Worm (Caenorhabditis elegans) whole organism, late embryonic: Measurements from ENCODE around the gene Y38A10A.7.

Source experiments
- C08G9.2 ChIP-seq: sonication (generic microtip); optimal IDR thresholded peaks from 2 replicates; lab custom pipeline; 2016; ENCODE audit warnings: mild to moderate bottlenecking, missing genetic modification characterization, moderate library complexity, missing compliant biosample characterization
- K02D7.2 ChIP-seq: sonication (generic microtip); optimal IDR thresholded peaks from 2 replicates; lab custom pipeline; 2017; ENCODE audit warnings: mild to moderate bottlenecking, missing genetic modification characterization, missing compliant biosample characterization
- K09A11.1 ChIP-seq: sonication (generic microtip); optimal IDR thresholded peaks from 2 replicates; lab custom pipeline; 2017; ENCODE audit warnings: antibody characterized with exemption, mild to moderate bottlenecking, missing genetic modification characterization, missing compliant biosample characterization; ENCODE audit not compliant: insufficient read depth
- T23F11.4 ChIP-seq: fragments of 200-800 bp; sonication (Bioruptor generic); optimal IDR thresholded peaks from 2 replicates; lab custom pipeline; 2018; ENCODE audit warnings: mild to moderate bottlenecking, missing genetic modification characterization, missing compliant biosample characterization
- Y22D7AL.16 ChIP-seq: sonication (generic microtip); optimal IDR thresholded peaks from 2 replicates; lab custom pipeline; 2016; ENCODE audit warnings: missing genetic modification characterization, missing compliant biosample characterization
- ahr-1 ChIP-seq: sonication (generic microtip); optimal IDR thresholded peaks from 2 replicates; lab custom pipeline; 2016; ENCODE audit warnings: missing genetic modification characterization, missing compliant biosample characterization
- ceh-14 ChIP-seq: sonication (generic microtip); optimal IDR thresholded peaks from 2 replicates; lab custom pipeline; 2016; ENCODE audit warnings: missing genotype, missing genetic modification characterization, missing compliant biosample characterization
- ceh-18 ChIP-seq: sonication (generic microtip); optimal IDR thresholded peaks from 2 replicates; lab custom pipeline; 2016; ENCODE audit warnings: missing genetic modification characterization, missing compliant biosample characterization
- ceh-2 ChIP-seq: sonication (generic microtip); optimal IDR thresholded peaks from 2 replicates; lab custom pipeline; 2016; ENCODE audit warnings: missing genotype, missing genetic modification characterization, missing compliant biosample characterization
- ceh-22 ChIP-seq: sonication (generic microtip); optimal IDR thresholded peaks from 2 replicates; lab custom pipeline; 2017; ENCODE audit warnings: missing biosample characterization, missing genetic modification characterization
- ceh-31 ChIP-seq: sonication (generic microtip); optimal IDR thresholded peaks from 2 replicates; lab custom pipeline; 2016; ENCODE audit warnings: missing genetic modification characterization, missing compliant biosample characterization
- ceh-34 ChIP-seq: sonication (generic microtip); optimal IDR thresholded peaks from 2 replicates; lab custom pipeline; 2016; ENCODE audit warnings: mild to moderate bottlenecking, missing genetic modification characterization, missing compliant biosample characterization
- ceh-45 ChIP-seq: fragments of 200-800 bp; sonication (Bioruptor generic); IDR thresholded peaks from 2 replicates; pipeline ENCODE4 v1.3.6; 2022; ENCODE audit warnings: missing genetic modification reagents, missing genetic modification characterization, missing compliant biosample characterization
- ceh-6 ChIP-seq: fragments of 200-800 bp; sonication (Bioruptor generic); optimal IDR thresholded peaks from 2 replicates; lab custom pipeline; 2018; ENCODE audit warnings: mild to moderate bottlenecking, missing genetic modification characterization, missing compliant biosample characterization
- dmd-4 ChIP-seq: sonication (generic microtip); optimal IDR thresholded peaks from 2 replicates; lab custom pipeline; 2016; ENCODE audit warnings: borderline replicate concordance, missing genetic modification characterization, missing compliant biosample characterization
- elt-2 ChIP-seq: sonication (generic microtip); optimal IDR thresholded peaks from 2 replicates; lab custom pipeline; 2016; ENCODE audit warnings: missing genetic modification reagents, missing genetic modification characterization, missing compliant biosample characterization
- elt-4 ChIP-seq: sonication (generic microtip); optimal IDR thresholded peaks from 2 replicates; lab custom pipeline; 2016; ENCODE audit warnings: missing genetic modification characterization, missing compliant biosample characterization
- ets-4 ChIP-seq: sonication (generic microtip); optimal IDR thresholded peaks from 2 replicates; lab custom pipeline; 2016; ENCODE audit warnings: missing genetic modification characterization, missing compliant biosample characterization
- fkh-6 ChIP-seq: sonication (generic microtip); optimal IDR thresholded peaks from 2 replicates; lab custom pipeline; 2016; ENCODE audit warnings: missing genetic modification characterization, missing compliant biosample characterization
- gmeb-2 ChIP-seq: sonication (generic microtip); optimal IDR thresholded peaks from 2 replicates; lab custom pipeline; 2016; ENCODE audit warnings: missing genetic modification characterization, inconsistent platforms, missing compliant biosample characterization
- lin-11 ChIP-seq: fragments of 200-800 bp; sonication (Bioruptor generic); optimal IDR thresholded peaks from 2 replicates; lab custom pipeline; 2018; ENCODE audit warnings: mild to moderate bottlenecking, missing genetic modification characterization, missing compliant biosample characterization
- nhr-11 ChIP-seq: fragments of 150-350 bp; optimal IDR thresholded peaks from 2 replicates; lab custom pipeline; 2014; ENCODE audit warnings: missing biosample characterization, missing genetic modification characterization
- nhr-232 ChIP-seq: sonication (generic microtip); optimal IDR thresholded peaks from 2 replicates; lab custom pipeline; 2016; ENCODE audit warnings: missing genetic modification characterization, missing compliant biosample characterization
- npax-4 ChIP-seq: sonication (generic microtip); optimal IDR thresholded peaks from 2 replicates; lab custom pipeline; 2016; ENCODE audit warnings: missing genetic modification characterization, missing compliant biosample characterization
- odd-2 ChIP-seq: sonication (generic microtip); optimal IDR thresholded peaks from 2 replicates; lab custom pipeline; 2017; ENCODE audit warnings: antibody characterized with exemption, mild to moderate bottlenecking, missing genetic modification characterization, missing compliant biosample characterization
- pax-1 ChIP-seq: fragments of 150-350 bp; optimal IDR thresholded peaks from 2 replicates; lab custom pipeline; 2014; ENCODE audit warnings: missing biosample characterization, missing genetic modification characterization
- pha-4 ChIP-seq: fragments of 150-350 bp; optimal IDR thresholded peaks from 2 replicates; lab custom pipeline; 2018; ENCODE audit warnings: missing biosample characterization, missing genetic modification reagents, missing genetic modification characterization
- pqm-1 ChIP-seq: sonication (generic microtip); optimal IDR thresholded peaks from 2 replicates; lab custom pipeline; 2016; ENCODE audit warnings: missing genetic modification characterization, missing compliant biosample characterization
- pros-1 ChIP-seq: fragments of 150-350 bp; optimal IDR thresholded peaks from 2 replicates; lab custom pipeline; 2014; ENCODE audit warnings: missing biosample characterization, missing genetic modification reagents, missing genetic modification characterization
- ref-2 ChIP-seq: sonication (generic microtip); optimal IDR thresholded peaks from 2 replicates; lab custom pipeline; 2016; ENCODE audit warnings: missing genetic modification characterization, missing compliant biosample characterization
- rnt-1 ChIP-seq: sonication (generic microtip); optimal IDR thresholded peaks from 2 replicates; lab custom pipeline; 2016; ENCODE audit warnings: missing genetic modification characterization, missing compliant biosample characterization
- sox-2 ChIP-seq: fragments of 200-800 bp; sonication (Bioruptor generic); IDR thresholded peaks from 2 replicates; pipeline ENCODE4 v1.3.6; 2022; ENCODE audit warnings: missing genetic modification reagents, missing genetic modification characterization, missing compliant biosample characterization
- sox-4 ChIP-seq: sonication (generic microtip); optimal IDR thresholded peaks from 2 replicates; lab custom pipeline; 2017; ENCODE audit warnings: mild to moderate bottlenecking, missing genetic modification characterization, inconsistent platforms, missing compliant biosample characterization
- syd-9 ChIP-seq: sonication (generic microtip); optimal IDR thresholded peaks from 2 replicates; lab custom pipeline; 2016; ENCODE audit warnings: mild to moderate bottlenecking, missing genetic modification characterization, moderate library complexity, missing compliant biosample characterization
- unc-3 ChIP-seq, 2 experiments: fragments of 200-800 bp in 1 of 2; sonication (Bioruptor generic) in 1 of 2; sonication (generic microtip) in 1 of 2; conservative IDR thresholded peaks in 1 of 2; optimal IDR thresholded peaks in 1 of 2; 2 replicates each; pipeline versions ENCODE4 v1.3.6 to Lab custom; 2016 to 2022; ENCODE audit warnings: missing compliant biosample characterization in 2 of 2, missing genetic modification characterization in 2 of 2, missing genetic modification reagents in 1 of 2
- unc-42 ChIP-seq: sonication (generic microtip); optimal IDR thresholded peaks from 2 replicates; lab custom pipeline; 2016; ENCODE audit warnings: missing genotype, missing genetic modification characterization, missing compliant biosample characterization
- unc-55 ChIP-seq: sonication (generic microtip); optimal IDR thresholded peaks from 2 replicates; lab custom pipeline; 2017; ENCODE audit warnings: missing biosample characterization, missing genetic modification reagents, missing genetic modification characterization

Gene Y38A10A.7

ce11 chrV:6110533-6110932 lies 14.5 kb downstream of the Y38A10A.7 start, which contains the start of gene F17A9.4:
Gene F17A9.4, minus strand, starts transcription at chrV:6110629.
- TF ChIP-seq pros-1 (tag; lab: Kevin White, UChicago) = no peak
- TF ChIP-seq pqm-1 (tag; lab: Kevin White, UChicago) = peak; percentile 28

DNA sequence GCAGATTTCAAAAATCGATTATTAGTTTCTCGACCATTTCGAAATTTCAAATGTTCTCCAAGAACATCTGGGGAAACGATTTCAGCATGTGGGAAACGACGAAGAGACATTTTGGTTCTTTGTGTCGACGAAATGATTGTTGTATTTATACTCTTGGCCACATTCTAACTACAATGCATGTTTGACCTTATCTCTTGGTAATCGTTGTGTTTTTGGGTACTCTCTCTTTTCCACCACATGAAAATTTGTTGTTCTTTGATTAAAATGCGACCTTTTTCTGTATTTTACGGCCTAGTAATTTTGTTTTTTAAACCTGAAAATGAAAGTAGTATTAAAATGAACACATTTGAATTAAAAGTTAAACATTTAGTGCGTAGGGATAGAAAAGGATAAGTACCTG lies 16.8 kb downstream of the Y38A10A.7 start, which contains the start of gene F17A9.5:
Gene F17A9.5 (minus strand): TSS at position 175 of the 400 bp plus-strand sequence.
- TF ChIP-seq lin-11 (no peak), ceh-2 (no peak), ceh-18 (tag; lab: Kevin White, UChicago) (no peak), C08G9.2 (tag; lab: Kevin White, UChicago) (no peak), rnt-1 (tag; lab: Kevin White, UChicago) (no peak), T23F11.4 (GFP tag; lab: Kevin White, UChicago) (no peak), K09A11.1 (no peak), ceh-14 (tag; lab: Kevin White, UChicago) (no peak), unc-3 (GFP tag; conservative IDR thresholded peaks at IDR 0.05; lab: Robert Waterston, UW) (no peak), unc-3 (tag; optimal IDR thresholded peaks at IDR 0.05; lab: Kevin White, UChicago) (no peak), pax-1 (tag; lab: Kevin White, UChicago) (no peak), npax-4 (tag; lab: Kevin White, UChicago) (no peak), ets-4 (tag; lab: Kevin White, UChicago) (no peak), gmeb-2 (tag; lab: Kevin White, UChicago) (no peak), dmd-4 (tag; lab: Kevin White, UChicago) (no peak), K02D7.2 (no peak), ref-2 (no peak), ahr-1 (tag; lab: Kevin White, UChicago) (no peak)

DNA sequence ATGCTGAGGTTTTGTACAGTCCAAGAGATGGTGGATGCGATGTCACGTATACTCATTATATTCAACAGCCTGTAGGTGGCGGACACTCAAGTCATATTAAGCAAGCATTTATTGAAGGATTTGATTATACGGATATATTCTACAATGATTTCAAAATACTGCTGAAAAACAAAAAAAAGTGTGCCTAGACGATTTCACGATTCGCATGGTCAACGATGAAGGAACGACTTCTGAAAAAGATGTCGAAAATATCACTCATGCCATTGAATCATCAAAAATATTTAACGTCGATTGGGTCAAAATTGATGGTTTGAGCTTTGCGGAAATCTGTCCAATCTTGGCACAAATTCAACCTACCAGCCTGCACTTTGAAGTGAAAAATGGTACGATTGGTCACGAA lies 21.0 kb downstream of the Y38A10A.7 start:
- no peak for TF ChIP-seq dmd-4 (tag; lab: Kevin White, UChicago)
- TF ChIP-seq unc-3 (GFP tag; conservative IDR thresholded peaks at IDR 0.05; lab: Robert Waterston, UW) = no peak
- TF ChIP-seq unc-3 (tag; optimal IDR thresholded peaks at IDR 0.05; lab: Kevin White, UChicago) = no peak
- TF ChIP-seq sox-4 (tag; lab: Kevin White, UChicago) = no peak
- TF ChIP-seq ceh-6 = no peak
- TF ChIP-seq ceh-31 (tag; lab: Kevin White, UChicago) = no peak
- TF ChIP-seq fkh-6 (tag; lab: Kevin White, UChicago) = no peak
- TF ChIP-seq elt-4 (tag; lab: Kevin White, UChicago) = no peak
- TF ChIP-seq pha-4 (tag; lab: Kevin White, UChicago) = no peak
- TF ChIP-seq lin-11 = no peak
- TF ChIP-seq ceh-34 (tag; lab: Kevin White, UChicago) = no peak
- TF ChIP-seq Y22D7AL.16 (tag; lab: Kevin White, UChicago) = no peak
- no peak for TF ChIP-seq elt-2

DNA sequence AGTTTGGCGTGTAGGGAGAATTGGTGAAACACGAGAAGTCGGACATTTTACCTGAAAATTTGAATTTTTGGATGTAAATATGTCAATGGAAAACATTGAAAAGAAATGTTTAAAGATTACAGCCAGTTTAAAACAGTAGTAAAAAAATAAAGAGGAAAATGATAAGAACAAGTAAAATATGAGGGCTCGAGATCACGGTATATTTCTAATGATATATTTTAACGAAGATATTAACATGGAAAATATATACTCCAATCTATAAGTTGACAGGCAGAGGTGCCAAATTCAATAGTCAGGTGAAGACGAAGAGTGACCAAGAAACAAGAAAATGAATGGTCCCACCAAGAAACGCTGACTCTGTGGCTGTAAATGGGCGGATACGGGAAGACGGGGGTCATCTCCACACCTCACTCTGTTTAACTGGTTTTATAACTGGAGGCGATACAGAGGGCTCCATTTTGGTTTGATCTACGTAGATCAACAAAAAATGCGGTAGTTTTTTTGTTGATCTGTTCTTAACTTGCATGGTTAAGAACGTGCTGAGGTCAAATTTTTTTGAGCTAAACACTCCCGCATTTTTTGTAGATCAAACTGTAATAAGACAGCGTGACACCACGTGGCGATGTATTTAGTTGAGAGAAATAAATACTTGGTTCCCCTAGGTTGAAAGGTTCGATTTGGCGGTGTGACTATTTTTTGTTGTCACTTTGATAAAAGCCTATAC lies 24.3 kb downstream of the Y38A10A.7 start, which contains the start of gene ceh-49:
Gene ceh-49 (minus strand): TSS at position 51 of the 724 bp plus-strand sequence.
- TF ChIP-seq ceh-45 (GFP tag; lab: Robert Waterston, UW) = no peak
- TF ChIP-seq ets-4 (tag; lab: Kevin White, UChicago) = no peak
- TF ChIP-seq nhr-11 = no peak
- no peak for TF ChIP-seq odd-2 (tag; lab: Kevin White, UChicago)
- TF ChIP-seq gmeb-2 (tag; lab: Kevin White, UChicago) = no peak
- no peak for TF ChIP-seq nhr-232
- TF ChIP-seq unc-55 (GFP tag; lab: Kevin White, UChicago) = no peak
- no peak for TF ChIP-seq elt-2
- TF ChIP-seq ceh-22 (tag; lab: Kevin White, UChicago) = no peak
- TF ChIP-seq ceh-14 (tag; lab: Kevin White, UChicago) = no peak
- TF ChIP-seq unc-42 (tag; lab: Kevin White, UChicago) = no peak
- no peak for TF ChIP-seq syd-9
- TF ChIP-seq Y22D7AL.16 (tag; lab: Kevin White, UChicago) = no peak
- no peak for TF ChIP-seq sox-4 (tag; lab: Kevin White, UChicago)
- TF ChIP-seq rnt-1 (tag; lab: Kevin White, UChicago) = no peak
- TF ChIP-seq elt-4 (tag; lab: Kevin White, UChicago) = no peak
- no peak for TF ChIP-seq sox-2 (GFP tag; lab: Robert Waterston, UW)
